Fruit fly (Drosophila melanogaster): ENCODE results near the gene lmd.
A peak's percentile ranks its signal among the peaks of the same experiment; 100 is the strongest.

The lmd gene

DNA sequence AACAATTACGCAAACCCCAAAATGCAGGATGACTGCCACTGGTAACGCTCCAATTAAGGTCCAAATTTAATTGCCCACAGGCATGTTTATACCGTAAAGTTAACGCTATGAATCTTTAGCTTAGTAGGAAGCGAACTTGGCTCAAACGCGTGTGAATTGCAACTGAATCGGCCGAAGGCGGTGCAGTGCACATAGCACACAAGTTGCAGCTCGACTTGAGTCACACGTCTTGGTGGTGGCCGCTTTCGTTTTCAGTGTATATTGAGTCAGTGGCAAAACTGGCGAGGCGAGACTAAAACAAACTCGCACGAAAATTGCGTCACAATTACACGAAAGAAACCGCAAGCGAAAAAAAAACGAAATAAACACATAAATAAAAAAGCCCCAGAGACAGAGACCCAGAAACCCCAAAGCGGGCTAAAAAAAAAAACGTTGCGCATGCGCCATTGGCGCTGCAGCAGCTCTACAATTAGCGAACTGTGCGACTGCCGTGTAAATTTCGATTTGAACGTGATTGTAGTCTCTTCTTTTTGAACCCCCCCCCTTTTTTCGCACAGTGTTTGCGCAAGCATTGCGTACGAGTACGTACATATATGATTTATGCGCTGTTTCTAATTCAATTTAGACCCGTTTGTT, 16.9 kb downstream of the lmd start:
- no peak for TF ChIP-seq CG31627 (GFP tag; optimal IDR thresholded peaks at IDR 0.05)
- TF ChIP-seq salr (GFP tag; optimal IDR thresholded peaks at IDR 0.05) = peak in 1 of 2 experiments; percentile 14
- no peak for TF ChIP-seq dsx (GFP tag; optimal IDR thresholded peaks at IDR 0.05; ENCODE audit: poor library complexity, severe bottlenecking)
- peak; percentile 78 for TF ChIP-seq CG6163 (GFP tag; IDR thresholded peaks at IDR 0.05)
- peak; percentile 17 for TF ChIP-seq achi (GFP tag; optimal IDR thresholded peaks at IDR 0.05)
- TF ChIP-seq Eip93F (GFP tag; optimal IDR thresholded peaks at IDR 0.05) = no peak
- TF ChIP-seq CG15336 (GFP tag; IDR thresholded peaks at IDR 0.05) = no peak; the same call in 1 of the 2 replicates
- TF ChIP-seq Ets96B (tag; optimal IDR thresholded peaks at IDR 0.05) = no peak
- TF ChIP-seq CG10631 (GFP tag; optimal IDR thresholded peaks at IDR 0.05) = no peak
- TF ChIP-seq CG34406 (GFP tag; optimal IDR thresholded peaks at IDR 0.05) = no peak
- no peak for TF ChIP-seq Hr39 (GFP tag; optimal IDR thresholded peaks at IDR 0.05)
- TF ChIP-seq Eip78C (GFP tag) = peak; percentile 56
- TF ChIP-seq CG1621 (tag; optimal IDR thresholded peaks at IDR 0.05) = no peak
- TF ChIP-seq CG11902 (GFP tag; optimal IDR thresholded peaks at IDR 0.05) = no peak
- peak; percentile 57 for TF ChIP-seq CG32006 (GFP tag; optimal IDR thresholded peaks at IDR 0.05)
- no peak for TF ChIP-seq fkh (GFP tag; optimal IDR thresholded peaks at IDR 0.05)
- no peak for TF ChIP-seq CG7368 (GFP tag; optimal IDR thresholded peaks at IDR 0.05)
- no peak for TF ChIP-seq fd85E (GFP tag; optimal IDR thresholded peaks at IDR 0.05)
- peak; percentile 37 for TF ChIP-seq CG11294 (GFP tag; IDR thresholded peaks at IDR 0.05)
- TF ChIP-seq dac (GFP tag; optimal IDR thresholded peaks at IDR 0.05) = no peak
- TF ChIP-seq CG8632 (GFP tag; optimal IDR thresholded peaks at IDR 0.05) = no peak
- TF ChIP-seq Ets21C (GFP tag; optimal IDR thresholded peaks at IDR 0.05) = no peak
- TF ChIP-seq acj6 (GFP tag; optimal IDR thresholded peaks at IDR 0.05) = no peak
- TF ChIP-seq eg (GFP tag; IDR thresholded peaks at IDR 0.05) = peak; percentile 79
- TF ChIP-seq Blimp-1 (GFP tag; optimal IDR thresholded peaks at IDR 0.05) = no peak
- TF ChIP-seq CG3919 (GFP tag; optimal IDR thresholded peaks at IDR 0.05) = no peak
- TF ChIP-seq svp (GFP tag) = no peak
- no peak for TF ChIP-seq CG16779 (tag; optimal IDR thresholded peaks at IDR 0.05)
- TF ChIP-seq ss (GFP tag; optimal IDR thresholded peaks at IDR 0.05) = no peak
- no peak for TF ChIP-seq Smox (GFP tag; optimal IDR thresholded peaks at IDR 0.05)
- TF ChIP-seq Eip75B (GFP tag; optimal IDR thresholded peaks at IDR 0.05) = no peak
- no peak for TF ChIP-seq Sox102F (GFP tag; optimal IDR thresholded peaks at IDR 0.05)
- no peak for TF ChIP-seq net (GFP tag; optimal IDR thresholded peaks at IDR 0.05)
- TF ChIP-seq CG11762 (GFP tag; optimal IDR thresholded peaks at IDR 0.05; ENCODE audit: insufficient read depth) = no peak
- TF ChIP-seq CG6854 (GFP tag; optimal IDR thresholded peaks at IDR 0.05) = no peak
- TF ChIP-seq cyc (GFP tag; optimal IDR thresholded peaks at IDR 0.05) = no peak
- TF ChIP-seq fd59A (GFP tag; optimal IDR thresholded peaks at IDR 0.05) = no peak
- peak; percentile 43 for TF ChIP-seq Lpt (GFP tag; optimal IDR thresholded peaks at IDR 0.05)
- TF ChIP-seq Hr38 (GFP tag; optimal IDR thresholded peaks at IDR 0.05) = no peak
- TF ChIP-seq CG9139 (GFP tag; optimal IDR thresholded peaks at IDR 0.05) = no peak
- peak; percentile 40 for TF ChIP-seq Hr4 (GFP tag; optimal IDR thresholded peaks at IDR 0.05)
- no peak for TF ChIP-seq pdm3 (GFP tag; optimal IDR thresholded peaks at IDR 0.05)
- no peak for TF ChIP-seq CG3032 (tag; optimal IDR thresholded peaks at IDR 0.05)
- TF ChIP-seq OdsH (GFP tag; optimal IDR thresholded peaks at IDR 0.05) = peak; percentile 35
- TF ChIP-seq Met (GFP tag; optimal IDR thresholded peaks at IDR 0.05) = no peak
- TF ChIP-seq Sox14 (GFP tag; optimal IDR thresholded peaks at IDR 0.05) = no peak
- peak; percentile 49; the same call in 1 of the 2 replicates for TF ChIP-seq Gug (GFP tag; IDR thresholded peaks at IDR 0.05)
- TF ChIP-seq esn (GFP tag; optimal IDR thresholded peaks at IDR 0.05) = no peak
- TF ChIP-seq CG6792 (GFP tag; optimal IDR thresholded peaks at IDR 0.05) = no peak
- no peak for TF ChIP-seq spab (GFP tag; optimal IDR thresholded peaks at IDR 0.05)
- TF ChIP-seq CG8119 (GFP tag; IDR thresholded peaks at IDR 0.05) = peak; percentile 82
- TF ChIP-seq Sox15 (GFP tag; optimal IDR thresholded peaks at IDR 0.05) = no peak
